Worm (Caenorhabditis elegans) whole organism, young adult: Measurements from ENCODE around the gene C55C3.7.

Experiments
- F23B12.7 ChIP-seq: sonication (generic microtip); optimal IDR thresholded peaks from 2 replicates; lab custom pipeline; 2017; ENCODE audit warnings: missing genetic modification characterization, mild to moderate bottlenecking, missing compliant biosample characterization, antibody characterized with exemption, moderate library complexity; ENCODE audit not compliant: insufficient read depth
- F39B2.1 ChIP-seq: fragments of 200-800 bp; sonication (Bioruptor generic); IDR thresholded peaks from 2 replicates; pipeline ENCODE4 v1.3.6; 2022; ENCODE audit warnings: missing genetic modification reagents, missing genetic modification characterization, missing compliant biosample characterization
- F52B5.7 ChIP-seq: sonication (generic microtip); optimal IDR thresholded peaks from 2 replicates; lab custom pipeline; 2016; ENCODE audit warnings: mild to moderate bottlenecking, missing genetic modification characterization, missing compliant biosample characterization
- F57A8.1 ChIP-seq: fragments of 200-800 bp; sonication (Bioruptor generic); optimal IDR thresholded peaks from 2 replicates; lab custom pipeline; 2018; ENCODE audit warnings: mild to moderate bottlenecking, missing genetic modification characterization, moderate library complexity, missing compliant biosample characterization
- akir-1 ChIP-seq: fragments of 200-800 bp; sonication (Bioruptor generic); optimal IDR thresholded peaks from 2 replicates; lab custom pipeline; 2018; ENCODE audit warnings: mild to moderate bottlenecking, missing genetic modification characterization, moderate library complexity, missing compliant biosample characterization
- aptf-3 ChIP-seq: fragments of 200-800 bp; sonication (Bioruptor generic); IDR thresholded peaks from 2 replicates; pipeline ENCODE4 v1.3.6; 2022; ENCODE audit warnings: missing genetic modification characterization, missing compliant biosample characterization
- attf-3 ChIP-seq: fragments of 200-800 bp; sonication (Bioruptor generic); conservative IDR thresholded peaks from 2 replicates; pipeline ENCODE4 v1.3.6; 2022; ENCODE audit warnings: missing genetic modification reagents, missing genetic modification characterization, missing compliant biosample characterization
- attf-6 ChIP-seq: fragments of 200-800 bp; sonication (Bioruptor generic); IDR thresholded peaks from 2 replicates; pipeline ENCODE4 v1.3.6; 2022; ENCODE audit warnings: missing genetic modification reagents, missing genetic modification characterization, missing compliant biosample characterization
- ccch-3 ChIP-seq: fragments of 200-800 bp; sonication (Bioruptor generic); optimal IDR thresholded peaks from 2 replicates; lab custom pipeline; 2018; ENCODE audit warnings: mild to moderate bottlenecking, missing genetic modification characterization, missing compliant biosample characterization
- cebp-1 ChIP-seq, 2 experiments: fragments of 200-800 bp in 1 of 2; sonication (Bioruptor generic) in 1 of 2; sonication (generic microtip) in 1 of 2; IDR thresholded peaks in 1 of 2; optimal IDR thresholded peaks in 1 of 2; 2 replicates each; pipeline versions ENCODE4 v1.3.6 to Lab custom; 2017 to 2022; ENCODE audit warnings: missing compliant biosample characterization in 2 of 2, missing genetic modification characterization in 2 of 2, mild to moderate bottlenecking in 1 of 2, missing genetic modification reagents in 1 of 2, moderate library complexity in 1 of 2
- ceh-27 ChIP-seq: fragments of 200-800 bp; sonication (Bioruptor generic); optimal IDR thresholded peaks from 2 replicates; lab custom pipeline; 2018; ENCODE audit warnings: mild to moderate bottlenecking, missing genetic modification characterization, moderate library complexity, missing compliant biosample characterization
- ceh-79 ChIP-seq: sonication (generic microtip); optimal IDR thresholded peaks from 2 replicates; lab custom pipeline; 2017; ENCODE audit warnings: mild to moderate bottlenecking, missing genetic modification characterization, missing compliant biosample characterization
- die-1 ChIP-seq: sonication (generic microtip); optimal IDR thresholded peaks from 2 replicates; lab custom pipeline; 2016; ENCODE audit warnings: missing genotype, mild to moderate bottlenecking, missing genetic modification characterization, missing compliant biosample characterization
- dox-1 ChIP-seq: fragments of 200-800 bp; sonication (Bioruptor generic); IDR thresholded peaks from 2 replicates; pipeline ENCODE4 v1.3.6; 2022; ENCODE audit warnings: missing genetic modification reagents, missing genetic modification characterization, missing compliant biosample characterization
- hsf-1 ChIP-seq: fragments of 200-800 bp; sonication (Bioruptor generic); IDR thresholded peaks from 2 replicates; pipeline ENCODE4 v1.3.6; 2022; ENCODE audit warnings: missing genetic modification reagents, missing genetic modification characterization, missing compliant biosample characterization
- lag-1 ChIP-seq: fragments of 200-800 bp; sonication (Bioruptor generic); IDR thresholded peaks from 2 replicates; pipeline ENCODE4 v1.3.6; 2022; ENCODE audit warnings: missing genetic modification reagents, missing genetic modification characterization, missing compliant biosample characterization
- lin-35 ChIP-seq, 3 experiments: fragments of 150-350 bp in 2 of 3; sonication (generic microtip) in 1 of 3; optimal IDR thresholded peaks; 2 replicates each; lab custom pipeline; 2014 to 2018; ENCODE audit warnings: missing biosample characterization in 3 of 3, missing genetic modification characterization in 3 of 3, missing genetic modification reagents in 3 of 3
- madf-3 ChIP-seq: fragments of 200-800 bp; sonication (Bioruptor generic); IDR thresholded peaks from 2 replicates; pipeline ENCODE4 v1.3.6; 2022; ENCODE audit warnings: missing genetic modification reagents, missing genetic modification characterization, missing compliant biosample characterization
- nhr-120 ChIP-seq: fragments of 200-800 bp; sonication (Bioruptor generic); IDR thresholded peaks from 2 replicates; pipeline ENCODE4 v1.3.6; 2022; ENCODE audit warnings: missing genetic modification characterization, missing compliant biosample characterization
- nhr-90 ChIP-seq: sonication (generic microtip); optimal IDR thresholded peaks from 2 replicates; lab custom pipeline; 2016; ENCODE audit warnings: missing genotype, mild to moderate bottlenecking, missing genetic modification characterization, missing compliant biosample characterization
- snpc-3.4 ChIP-seq: sonication (generic microtip); optimal IDR thresholded peaks from 2 replicates; lab custom pipeline; 2017; ENCODE audit warnings: missing genetic modification characterization, mild to moderate bottlenecking, missing compliant biosample characterization, antibody characterized with exemption, moderate library complexity, missing genotype, missing genetic modification reagents
- snpc-4 ChIP-seq, 5 experiments: fragments of 150-350 bp in 1 of 5; sonication (generic microtip) in 4 of 5; optimal IDR thresholded peaks; 2 replicates each; lab custom pipeline; 2014 to 2018; ENCODE audit warnings: missing genetic modification characterization in 5 of 5, missing biosample characterization in 3 of 5, antibody characterized with exemption in 2 of 5, mild to moderate bottlenecking in 2 of 5, missing compliant biosample characterization in 2 of 5, missing genotype in 2 of 5, moderate library complexity in 2 of 5, missing genetic modification reagents in 1 of 5
- tlf-1 ChIP-seq: fragments of 200-800 bp; sonication (Bioruptor generic); optimal IDR thresholded peaks from 2 replicates; lab custom pipeline; 2018; ENCODE audit warnings: mild to moderate bottlenecking, missing genetic modification characterization, missing compliant biosample characterization
- ztf-18 ChIP-seq: sonication (generic microtip); optimal IDR thresholded peaks from 2 replicates; lab custom pipeline; 2016; ENCODE audit warnings: missing genotype, mild to moderate bottlenecking, missing genetic modification characterization, missing compliant biosample characterization
- ztf-6 ChIP-seq: fragments of 200-800 bp; sonication (Bioruptor generic); IDR thresholded peaks from 2 replicates; pipeline ENCODE4 v1.3.6; 2022; ENCODE audit warnings: missing genetic modification reagents, missing genetic modification characterization, missing compliant biosample characterization

C55C3.7 gene

DNA sequence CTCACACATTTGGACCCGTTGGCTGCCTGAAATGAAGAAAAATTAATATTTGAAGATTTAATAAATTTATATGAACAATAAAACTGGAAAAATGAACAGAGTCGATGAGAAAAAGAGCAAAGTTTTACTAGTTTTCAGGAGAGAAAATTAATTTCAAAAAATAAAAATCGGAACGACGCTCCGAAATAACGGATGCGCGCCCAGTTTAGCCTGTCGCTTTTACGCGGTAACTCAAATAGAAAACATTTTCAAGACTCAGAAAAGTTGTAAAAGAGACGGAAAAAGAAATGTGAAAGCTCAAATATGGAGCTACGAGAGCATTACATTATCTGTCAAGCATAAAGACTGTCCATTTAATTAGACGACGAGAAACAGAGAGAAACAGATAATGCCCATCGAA is 21.0 kb upstream of the C55C3.7 start, which contains the start of the genes C55C3.73 and perm-5:
Gene C55C3.73 (minus strand): TSS at position 9 of the 400 bp plus-strand sequence.
Gene perm-5 (minus strand): TSS at position 26 of the 400 bp plus-strand sequence.
- TF ChIP-seq hsf-1 (GFP tag; lab: Robert Waterston, UW) (no peak), dox-1 (GFP tag; lab: Robert Waterston, UW) (no peak), F39B2.1 (GFP tag; lab: Robert Waterston, UW) (no peak), ztf-18 (tag; lab: Kevin White, UChicago) (no peak), ceh-79 (tag; lab: Kevin White, UChicago) (no peak), attf-3 (GFP tag; lab: Robert Waterston, UW) (peak; percentile 85), nhr-120 (no peak), ceh-27 (GFP tag; lab: Kevin White, UChicago) (no peak)

DNA sequence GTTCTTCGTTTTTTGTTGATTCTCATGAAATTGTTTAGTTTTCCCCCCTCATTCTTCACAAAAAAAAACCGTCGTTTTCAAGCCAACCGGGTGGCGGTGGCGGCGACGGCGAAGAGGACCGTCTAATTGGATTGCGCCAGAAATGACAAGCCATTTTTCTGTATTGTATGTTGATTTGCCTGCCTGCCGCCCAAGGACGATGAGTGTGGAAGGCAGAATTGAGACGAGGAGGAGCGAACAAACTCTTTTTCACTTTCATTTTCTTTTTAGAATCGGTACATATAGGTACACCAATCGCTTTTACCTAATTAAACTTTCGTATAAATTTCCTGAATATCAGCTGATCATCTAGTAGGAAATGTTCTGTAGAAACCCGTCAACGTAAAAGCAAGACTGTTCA is 19.2 kb upstream of the C55C3.7 start:
- TF ChIP-seq ccch-3 (GFP tag; lab: Kevin White, UChicago) (no peak), lag-1 (GFP tag; lab: Robert Waterston, UW) (no peak), ceh-27 (GFP tag; lab: Kevin White, UChicago) (no peak), die-1 (tag; lab: Kevin White, UChicago) (no peak), aptf-3 (GFP tag; lab: Robert Waterston, UW) (no peak), tlf-1 (GFP tag; lab: Kevin White, UChicago) (no peak), snpc-3.4 (tag; lab: Kevin White, UChicago) (no peak)
- TF ChIP-seq, all 124 proteins: peak for 0

ce11 chrIV:5700372-5700771 is 17.9 kb upstream of the C55C3.7 start:
- no peak for TF ChIP-seq lin-35 (GFP tag; optimal IDR thresholded peaks at IDR 0.05; lab: Kevin White, UChicago)
- TF ChIP-seq die-1 (tag; lab: Kevin White, UChicago) = no peak

- 0 out of 2 replicates have a peak, but pooled peaks have one; percentile 14 for TF ChIP-seq attf-6 (GFP tag; lab: Robert Waterston, UW)
- peak; percentile 80; the same call in 1 of the 2 replicates for TF ChIP-seq madf-3
Measured at ce11 chrIV:5691189-5691588, 8.7 kb upstream of the C55C3.7 start.

ce11 chrIV:5690386-5691080 is 8.1 kb upstream of the C55C3.7 start, which contains the start of gene C55C3.8:
Gene C55C3.8, plus strand, starts transcription at chrIV:5691030.
- TF ChIP-seq cebp-1 (GFP tag; IDR thresholded peaks at IDR 0.05; lab: Robert Waterston, UW) = no peak
- no peak for TF ChIP-seq cebp-1 (tag; optimal IDR thresholded peaks at IDR 0.05; lab: Kevin White, UChicago)
- TF ChIP-seq nhr-90 (tag; lab: Kevin White, UChicago) = no peak
- TF ChIP-seq F57A8.1 (GFP tag; lab: Kevin White, UChicago) = no peak
- no peak for TF ChIP-seq F52B5.7 (tag; lab: Kevin White, UChicago)
- no peak for TF ChIP-seq F23B12.7 (tag; lab: Kevin White, UChicago)

DNA sequence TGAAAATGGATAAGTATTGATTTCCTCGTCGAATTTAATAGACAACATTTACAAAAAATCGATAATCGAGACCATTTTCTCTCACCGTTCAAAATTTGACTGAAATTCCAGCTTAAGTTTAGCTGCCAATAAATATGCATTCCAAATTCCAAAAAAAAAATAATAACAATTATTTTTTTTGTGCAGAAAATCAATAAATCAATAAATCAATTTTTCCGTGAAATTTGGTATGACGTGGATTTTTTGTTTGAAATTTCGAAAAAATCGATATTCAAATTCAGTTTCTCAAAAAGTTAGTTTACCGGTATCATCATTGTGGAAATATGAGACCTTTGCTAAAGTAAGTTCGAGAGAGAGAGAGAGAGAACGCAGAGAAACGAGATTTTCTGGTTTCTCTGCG is 2.6 kb upstream of the C55C3.7 start, which contains the start of gene C55C3.3:
Gene C55C3.3 (plus strand): TSS at position 274 of the 400 bp plus-strand sequence.
- TF ChIP-seq snpc-4 (GFP tag; optimal IDR thresholded peaks at IDR 0.05; lab: Kevin White, UChicago) = no peak
- TF ChIP-seq snpc-4 (tag; optimal IDR thresholded peaks at IDR 0.05; lab: Kevin White, UChicago) = peak in 1 of 4 experiments; percentile 61
- TF ChIP-seq ztf-6 (GFP tag; lab: Robert Waterston, UW) = no peak
- no peak for TF ChIP-seq akir-1 (GFP tag; lab: Kevin White, UChicago)
- TF ChIP-seq, all 124 proteins: peak for 1
